Worm (Caenorhabditis elegans) whole organism, late embryonic: ENCODE measurements around the gene rei-2.

Experiments
- ceh-14 ChIP-seq: sonication (generic microtip); optimal IDR thresholded peaks from 2 replicates; lab custom pipeline; 2016; ENCODE audit warnings: missing genotype, missing genetic modification characterization, missing compliant biosample characterization
- ceh-24 ChIP-seq: sonication (generic microtip); optimal IDR thresholded peaks from 2 replicates; lab custom pipeline; 2016; ENCODE audit warnings: mild to moderate bottlenecking, missing genetic modification characterization, missing compliant biosample characterization
- dmd-4 ChIP-seq: sonication (generic microtip); optimal IDR thresholded peaks from 2 replicates; lab custom pipeline; 2016; ENCODE audit warnings: borderline replicate concordance, missing genetic modification characterization, missing compliant biosample characterization
- elt-4 ChIP-seq: sonication (generic microtip); optimal IDR thresholded peaks from 2 replicates; lab custom pipeline; 2016; ENCODE audit warnings: missing genetic modification characterization, missing compliant biosample characterization
- nhr-11 ChIP-seq: fragments of 150-350 bp; optimal IDR thresholded peaks from 2 replicates; lab custom pipeline; 2014; ENCODE audit warnings: missing biosample characterization, missing genetic modification characterization
- nhr-232 ChIP-seq: sonication (generic microtip); optimal IDR thresholded peaks from 2 replicates; lab custom pipeline; 2016; ENCODE audit warnings: missing genetic modification characterization, missing compliant biosample characterization
- pha-4 ChIP-seq: fragments of 150-350 bp; optimal IDR thresholded peaks from 2 replicates; lab custom pipeline; 2018; ENCODE audit warnings: missing biosample characterization, missing genetic modification reagents, missing genetic modification characterization
- pqm-1 ChIP-seq: sonication (generic microtip); optimal IDR thresholded peaks from 2 replicates; lab custom pipeline; 2016; ENCODE audit warnings: missing genetic modification characterization, missing compliant biosample characterization
- unc-86 ChIP-seq: sonication (generic microtip); optimal IDR thresholded peaks from 2 replicates; lab custom pipeline; 2016; ENCODE audit warnings: missing genetic modification characterization, missing compliant biosample characterization

- no peak for TF ChIP-seq unc-86 (tag; lab: Kevin White, UChicago)
- no peak for TF ChIP-seq pqm-1 (tag; lab: Kevin White, UChicago)
- no peak for TF ChIP-seq pha-4
- TF ChIP-seq nhr-11 (tag; lab: Kevin White, UChicago): no peak
- no peak for TF ChIP-seq ceh-14 (tag; lab: Kevin White, UChicago)
- TF ChIP-seq elt-4 (tag; lab: Kevin White, UChicago): no peak
- no peak for TF ChIP-seq ceh-24 (tag; lab: Kevin White, UChicago)
- TF ChIP-seq dmd-4 (tag; lab: Kevin White, UChicago): no peak
- no peak for TF ChIP-seq nhr-232
These were observed 1.2 kb upstream of the rei-2 start for ce11 chrX:1089133-1089532.
